Fruit fly (Drosophila melanogaster) whole organism, embryonic: ENCODE results near the gene CG8419.

Source experiments
- Adf1 ChIP-seq: fragments of 200-800 bp; sonication (Bioruptor generic); IDR thresholded peaks from 2 replicates; pipeline ENCODE4 v1.3.6; 2022; ENCODE audit warnings: missing biosample characterization, missing genetic modification characterization
- Antp ChIP-seq: fragments of 200-800 bp; sonication (Bioruptor generic); optimal IDR thresholded peaks from 3 replicates; lab custom pipeline; 2016; ENCODE audit warnings: missing biosample characterization, missing genetic modification characterization
- Blimp-1 ChIP-seq: fragments of 200-800 bp; sonication (Bioruptor generic); optimal IDR thresholded peaks from 3 replicates; lab custom pipeline; 2018; ENCODE audit warnings: missing biosample characterization, missing genetic modification characterization, mild to moderate bottlenecking, moderate library complexity, missing genetic modification reagents
- Bteb2 ChIP-seq: fragments of 200-800 bp; sonication (Bioruptor generic); optimal IDR thresholded peaks from 2 replicates; lab custom pipeline; 2016; ENCODE audit warnings: missing biosample characterization, missing genetic modification characterization
- CG10209 ChIP-seq: fragments of 200-800 bp; sonication (Bioruptor generic); optimal IDR thresholded peaks from 3 replicates; lab custom pipeline; 2017; ENCODE audit warnings: missing biosample characterization, mild to moderate bottlenecking, missing genetic modification characterization, missing genetic modification reagents
- CG10959 ChIP-seq: fragments of 200-800 bp; sonication (Bioruptor generic); IDR thresholded peaks from 2 replicates; pipeline ENCODE4 v1.3.6; 2022; ENCODE audit warnings: missing biosample characterization, missing genetic modification characterization
- CG12071 ChIP-seq: fragments of 200-800 bp; sonication (Bioruptor generic); optimal IDR thresholded peaks from 3 replicates; lab custom pipeline; 2018; ENCODE audit warnings: missing biosample characterization, mild to moderate bottlenecking, missing genetic modification characterization
- CG12219 ChIP-seq: fragments of 200-800 bp; sonication (Bioruptor generic); optimal IDR thresholded peaks from 3 replicates; lab custom pipeline; 2018; ENCODE audit warnings: missing biosample characterization, mild to moderate bottlenecking, missing genetic modification characterization
- CG13624 ChIP-seq: fragments of 200-800 bp; sonication (Bioruptor generic); optimal IDR thresholded peaks from 2 replicates; lab custom pipeline; 2016; ENCODE audit warnings: missing biosample characterization, missing genetic modification characterization
- CG1647 ChIP-seq: fragments of 200-800 bp; sonication (Bioruptor generic); optimal IDR thresholded peaks from 3 replicates; lab custom pipeline; 2016; ENCODE audit warnings: missing biosample characterization, missing genetic modification characterization
- CG17359 ChIP-seq: fragments of 200-800 bp; sonication (Bioruptor generic); optimal IDR thresholded peaks from 3 replicates; lab custom pipeline; 2018; ENCODE audit warnings: missing biosample characterization, mild to moderate bottlenecking, missing genetic modification characterization, moderate library complexity
- CG17912 ChIP-seq: fragments of 200-800 bp; sonication (Bioruptor generic); optimal IDR thresholded peaks from 2 replicates; lab custom pipeline; 2018; ENCODE audit warnings: missing biosample characterization, mild to moderate bottlenecking, missing genetic modification characterization
- CG18476 ChIP-seq: fragments of 200-800 bp; sonication (Bioruptor generic); optimal IDR thresholded peaks from 2 replicates; lab custom pipeline; 2016; ENCODE audit warnings: missing biosample characterization, mild to moderate bottlenecking, missing genetic modification characterization
- CG2116 ChIP-seq: fragments of 200-800 bp; sonication (Bioruptor generic); optimal IDR thresholded peaks from 3 replicates; lab custom pipeline; 2018; ENCODE audit warnings: missing biosample characterization, mild to moderate bottlenecking, missing genetic modification characterization
- CG2712 ChIP-seq: fragments of 200-800 bp; optimal IDR thresholded peaks from 3 replicates; lab custom pipeline; 2019; ENCODE audit warnings: missing biosample characterization, mild to moderate bottlenecking, missing genetic modification characterization, moderate library complexity
- CG31388 ChIP-seq: fragments of 200-800 bp; sonication (Bioruptor generic); optimal IDR thresholded peaks from 2 replicates; lab custom pipeline; 2016; ENCODE audit warnings: missing biosample characterization, missing genetic modification characterization
- CG32532 ChIP-seq: fragments of 200-800 bp; sonication (Bioruptor generic); IDR thresholded peaks from 2 replicates; pipeline ENCODE4 v1.3.6; 2022; ENCODE audit warnings: missing biosample characterization, missing genetic modification characterization
- CG33557 ChIP-seq: fragments of 200-800 bp; sonication (Bioruptor generic); optimal IDR thresholded peaks from 2 replicates; lab custom pipeline; 2019; ENCODE audit warnings: missing biosample characterization, mild to moderate bottlenecking, missing genetic modification characterization, moderate library complexity
- CG34224 ChIP-seq: fragments of 200-800 bp; sonication (Bioruptor generic); IDR thresholded peaks from 3 replicates; pipeline ENCODE4 v1.3.6; 2022; ENCODE audit warnings: missing biosample characterization, missing genetic modification characterization; ENCODE audit not compliant: partially characterized antibody
- CG34422 ChIP-seq: fragments of 200-800 bp; sonication (Bioruptor generic); IDR thresholded peaks from 3 replicates; pipeline ENCODE4 v1.3.6; 2022; ENCODE audit warnings: missing biosample characterization, missing genetic modification characterization
- CG3847 ChIP-seq: fragments of 200-800 bp; sonication (Bioruptor generic); IDR thresholded peaks from 2 replicates; pipeline ENCODE4 v1.3.6; 2022; ENCODE audit warnings: missing biosample characterization, missing genetic modification characterization
- CG43689 ChIP-seq: fragments of 200-800 bp; sonication (Bioruptor generic); IDR thresholded peaks from 2 replicates; pipeline ENCODE4 v1.3.6; 2022; ENCODE audit warnings: missing biosample characterization, missing genetic modification characterization
- CG6854 ChIP-seq: fragments of 200-800 bp; sonication (Bioruptor generic); optimal IDR thresholded peaks from 3 replicates; lab custom pipeline; 2017; ENCODE audit warnings: missing biosample characterization, mild to moderate bottlenecking, missing genetic modification characterization
- CG7271 ChIP-seq: fragments of 200-800 bp; sonication (Bioruptor generic); optimal IDR thresholded peaks from 2 replicates; lab custom pipeline; 2018; ENCODE audit warnings: missing biosample characterization, mild to moderate bottlenecking, missing genetic modification characterization, moderate library complexity
- CG8765 ChIP-seq: fragments of 200-800 bp; sonication (Bioruptor generic); IDR thresholded peaks from 2 replicates; pipeline ENCODE4 v1.3.6; 2022; ENCODE audit warnings: missing biosample characterization, missing genetic modification characterization
- CG9437 ChIP-seq: fragments of 200-800 bp; sonication (Bioruptor generic); optimal IDR thresholded peaks from 2 replicates; lab custom pipeline; 2018; ENCODE audit warnings: missing biosample characterization, mild to moderate bottlenecking, missing genetic modification characterization
- CG9817 ChIP-seq: fragments of 200-800 bp; sonication (Bioruptor generic); optimal IDR thresholded peaks from 2 replicates; lab custom pipeline; 2018; ENCODE audit warnings: missing biosample characterization, mild to moderate bottlenecking, missing genetic modification characterization, moderate library complexity
- D19A ChIP-seq: fragments of 200-800 bp; optimal IDR thresholded peaks from 3 replicates; lab custom pipeline; 2019; ENCODE audit warnings: missing biosample characterization, mild to moderate bottlenecking, missing genetic modification characterization, moderate library complexity
- ERR ChIP-seq: fragments of 200-800 bp; sonication (Bioruptor generic); optimal IDR thresholded peaks from 2 replicates; lab custom pipeline; 2016; ENCODE audit warnings: missing biosample characterization, missing genetic modification characterization
- HLH54F ChIP-seq: fragments of 200-800 bp; sonication (Bioruptor generic); optimal IDR thresholded peaks from 3 replicates; lab custom pipeline; 2016; ENCODE audit warnings: missing biosample characterization, missing genetic modification characterization
- Hr3 ChIP-seq: fragments of 200-800 bp; sonication (Bioruptor generic); optimal IDR thresholded peaks from 3 replicates; lab custom pipeline; 2016; ENCODE audit warnings: missing biosample characterization, missing genetic modification characterization
- Mrtf ChIP-seq: fragments of 200-800 bp; sonication (Bioruptor generic); IDR thresholded peaks from 3 replicates; pipeline ENCODE4 v1.3.6; 2022; ENCODE audit warnings: missing biosample characterization, missing genetic modification characterization
- NC2β ChIP-seq: fragments of 200-800 bp; sonication (Bioruptor generic); optimal IDR thresholded peaks from 2 replicates; lab custom pipeline; 2016; ENCODE audit warnings: missing biosample characterization, missing genetic modification characterization
- Rfx ChIP-seq: fragments of 200-800 bp; sonication (Bioruptor generic); IDR thresholded peaks from 2 replicates; pipeline ENCODE4 v1.3.6; 2022; ENCODE audit warnings: missing biosample characterization, missing genetic modification characterization
- Usf ChIP-seq: fragments of 200-800 bp; sonication (Bioruptor generic); optimal IDR thresholded peaks from 2 replicates; lab custom pipeline; 2017; ENCODE audit warnings: missing genotype, missing biosample characterization, missing genetic modification characterization
- ac ChIP-seq: fragments of 200-800 bp; sonication (Bioruptor generic); optimal IDR thresholded peaks from 3 replicates; lab custom pipeline; 2017; ENCODE audit warnings: missing biosample characterization, mild to moderate bottlenecking, missing genetic modification characterization
- aop ChIP-seq: fragments of 200-800 bp; sonication (Bioruptor generic); IDR thresholded peaks from 2 replicates; pipeline ENCODE4 v1.3.6; 2022; ENCODE audit warnings: missing biosample characterization, missing genetic modification characterization
- ase ChIP-seq: fragments of 200-800 bp; sonication (Bioruptor generic); IDR thresholded peaks from 3 replicates; pipeline ENCODE4 v1.3.6; 2022; ENCODE audit warnings: missing biosample characterization, missing genetic modification characterization
- cad ChIP-seq: fragments of >200 bp; optimal IDR thresholded peaks from 2 replicates; lab custom pipeline; 2017; ENCODE audit warnings: missing biosample characterization, missing genetic modification characterization
- crol ChIP-seq: fragments of 200-800 bp; sonication (Bioruptor generic); IDR thresholded peaks from 2 replicates; pipeline ENCODE4 v1.3.6; 2022; ENCODE audit warnings: missing biosample characterization, missing genetic modification characterization
- dan ChIP-seq: fragments of 200-800 bp; sonication (Bioruptor generic); IDR thresholded peaks from 2 replicates; pipeline ENCODE4 v1.3.6; 2022; ENCODE audit warnings: missing biosample characterization, missing genetic modification characterization
- dysf ChIP-seq: fragments of 200-800 bp; sonication (Bioruptor generic); IDR thresholded peaks from 3 replicates; pipeline ENCODE4 v1.3.6; 2022; ENCODE audit warnings: missing biosample characterization, missing genetic modification characterization
- ken ChIP-seq: fragments of 200-800 bp; sonication (Bioruptor generic); IDR thresholded peaks from 3 replicates; pipeline ENCODE4 v1.3.6; 2022; ENCODE audit warnings: missing biosample characterization, missing genetic modification characterization
- knrl ChIP-seq: fragments of 200-800 bp; sonication (Bioruptor generic); IDR thresholded peaks from 3 replicates; pipeline ENCODE4 v1.3.6; 2022; ENCODE audit warnings: missing biosample characterization, missing genetic modification characterization; ENCODE audit not compliant: partially characterized antibody
- peb ChIP-seq: fragments of 200-800 bp; sonication (Bioruptor generic); IDR thresholded peaks from 2 replicates; pipeline ENCODE4 v1.3.6; 2022; ENCODE audit warnings: missing biosample characterization, missing genetic modification characterization
- pnt ChIP-seq: fragments of 200-800 bp; sonication (Bioruptor generic); optimal IDR thresholded peaks from 3 replicates; lab custom pipeline; 2016; ENCODE audit warnings: missing biosample characterization, missing genetic modification characterization
- psq ChIP-seq: fragments of 200-800 bp; sonication (Bioruptor generic); optimal IDR thresholded peaks from 2 replicates; lab custom pipeline; 2017; ENCODE audit warnings: missing biosample characterization, missing genetic modification characterization
- pum ChIP-seq: fragments of 200-800 bp; sonication (Bioruptor generic); optimal IDR thresholded peaks from 2 replicates; lab custom pipeline; 2016; ENCODE audit warnings: missing biosample characterization, missing genetic modification characterization
- row ChIP-seq: fragments of 200-800 bp; sonication (Bioruptor generic); IDR thresholded peaks from 3 replicates; pipeline ENCODE4 v1.3.6; 2022; ENCODE audit warnings: missing biosample characterization, missing genetic modification characterization
- usp ChIP-seq: fragments of >200 bp; optimal IDR thresholded peaks from 2 replicates; lab custom pipeline; 2017; ENCODE audit warnings: missing biosample characterization, missing genetic modification characterization
- vvl ChIP-seq: fragments of 200-800 bp; sonication (Bioruptor generic); IDR thresholded peaks from 2 replicates; pipeline ENCODE4 v1.3.6; 2022; ENCODE audit warnings: missing biosample characterization, missing genetic modification characterization
- wek ChIP-seq: fragments of 200-800 bp; sonication (Bioruptor generic); optimal IDR thresholded peaks from 3 replicates; lab custom pipeline; 2018; ENCODE audit warnings: missing biosample characterization, mild to moderate bottlenecking, missing genetic modification characterization, moderate library complexity

CG8419 gene

dm6 chr2L:8164219-8164618 is 41.8 kb upstream of the CG8419 start (continued):
- TF ChIP-seq NC2β (peak; percentile 73), Hr3 (GFP tag; lab: Kevin White, UChicago) (peak; percentile 32), CG17359 (tag; lab: Kevin White, UChicago) (peak; percentile 92), vvl (GFP tag; lab: Robert Waterston, UW) (peak; percentile 82), CG9437 (GFP tag; lab: Kevin White, UChicago) (peak; percentile 11), CG18476 (GFP tag; lab: Kevin White, UChicago) (peak; percentile 78), CG12219 (GFP tag; lab: Kevin White, UChicago) (peak; percentile 78), CG2712 (tag; lab: Kevin White, UChicago) (peak; percentile 84), CG3847 (GFP tag; lab: Robert Waterston, UW) (no peak), CG34224 (GFP tag; lab: Robert Waterston, UW) (no peak), pnt (GFP tag; lab: Kevin White, UChicago) (peak; percentile 57), CG9817 (tag; lab: Kevin White, UChicago) (peak; percentile 34), HLH54F (GFP tag; lab: Kevin White, UChicago) (no peak), psq (peak; percentile 70), Adf1 (GFP tag; lab: Robert Waterston, UW) (no peak), cad (no peak), pum (GFP tag; lab: Kevin White, UChicago) (peak; percentile 50), CG13624 (peak; percentile 1), CG10959 (peak; percentile 63), ac (peak; percentile 85), peb (GFP tag; lab: Robert Waterston, UW) (0 out of 2 replicates have a peak, but pooled peaks have one; percentile 7), row (no peak), CG12071 (GFP tag; lab: Kevin White, UChicago) (peak; percentile 88), CG2116 (GFP tag; lab: Kevin White, UChicago) (peak; percentile 59), ERR (GFP tag; lab: Kevin White, UChicago) (peak; percentile 7), CG43689 (GFP tag; lab: Robert Waterston, UW) (peak; percentile 41; the same call in 1 of the 2 replicates), crol (GFP tag; lab: Robert Waterston, UW) (no peak), knrl (GFP tag; lab: Robert Waterston, UW) (no peak), CG33557 (GFP tag; lab: Kevin White, UChicago) (peak; percentile 93), Blimp-1 (GFP tag; lab: Kevin White, UChicago) (peak; percentile 88), CG32532 (GFP tag; lab: Robert Waterston, UW) (no peak), aop (GFP tag; lab: Robert Waterston, UW) (no peak), dysf (GFP tag; lab: Robert Waterston, UW) (peak; percentile 29; the same call in 1 of the 3 replicates), Antp (GFP tag; lab: Kevin White, UChicago) (peak; percentile 15), Bteb2 (GFP tag; lab: Kevin White, UChicago) (peak; percentile 54), CG34422 (GFP tag; lab: Robert Waterston, UW) (no peak; the same call in 2 of the 3 replicates), CG1647 (peak; percentile 78), CG7271 (tag; lab: Kevin White, UChicago) (peak; percentile 31), D19A (tag; lab: Kevin White, UChicago) (peak; percentile 68), dan (GFP tag; lab: Robert Waterston, UW) (no peak), usp (no peak), CG6854 (GFP tag; lab: Kevin White, UChicago) (peak; percentile 58), Usf (no peak), Rfx (GFP tag; lab: Robert Waterston, UW) (peak; percentile 53; the same call in 1 of the 2 replicates), CG8765 (GFP tag; lab: Robert Waterston, UW) (no peak), Mrtf (GFP tag; lab: Robert Waterston, UW) (peak; percentile 53; the same call in 2 of the 3 replicates), CG10209 (GFP tag; lab: Kevin White, UChicago) (peak; percentile 89), CG31388 (GFP tag; lab: Kevin White, UChicago) (peak; percentile 7), CG17912 (GFP tag; lab: Kevin White, UChicago) (peak; percentile 87), wek (GFP tag; lab: Kevin White, UChicago) (peak; percentile 91), ase (GFP tag; lab: Robert Waterston, UW) (peak; percentile 24; the same call in 2 of the 3 replicates), ken (peak; percentile 57; the same call in 1 of the 3 replicates)
